Worm (Caenorhabditis elegans) whole organism, L4 larva: ENCODE data around the gene srx-50.

Experiments
- F10B5.3 ChIP-seq: sonication (generic microtip); optimal IDR thresholded peaks from 2 replicates; lab custom pipeline; 2016; ENCODE audit warnings: mild to moderate bottlenecking, missing genetic modification characterization, missing compliant biosample characterization
- T26A8.4 ChIP-seq: fragments of 200-800 bp; sonication (Bioruptor generic); IDR thresholded peaks from 2 replicates; pipeline ENCODE4 v1.3.6; 2022; ENCODE audit warnings: missing genetic modification characterization, missing compliant biosample characterization
- Y48G9A.11 ChIP-seq: fragments of 200-800 bp; sonication (Bioruptor generic); IDR thresholded peaks from 2 replicates; pipeline ENCODE4 v1.3.6; 2022; ENCODE audit warnings: missing genetic modification reagents, missing genetic modification characterization, missing compliant biosample characterization
- ZK546.5 ChIP-seq, 2 experiments: sonication (generic microtip); optimal IDR thresholded peaks; 2 replicates each; lab custom pipeline; 2017; ENCODE audit warnings: missing biosample characterization in 2 of 2, missing genetic modification characterization in 2 of 2
- aha-1 ChIP-seq: fragments of 150-350 bp; peaks from one replicate; lab custom pipeline; 2014; ENCODE audit warnings: missing biosample characterization, missing genetic modification characterization
- arid-1 ChIP-seq: fragments of 200-800 bp; sonication (Bioruptor generic); conservative IDR thresholded peaks from 2 replicates; pipeline ENCODE4 v1.3.6; 2022; ENCODE audit warnings: missing genetic modification reagents, missing genetic modification characterization, missing compliant biosample characterization
- ceh-20 ChIP-seq: fragments of 200-800 bp; sonication (Bioruptor generic); IDR thresholded peaks from 2 replicates; pipeline ENCODE4 v1.3.6; 2022; ENCODE audit warnings: missing genetic modification reagents, missing genetic modification characterization, missing compliant biosample characterization
- ceh-32 ChIP-seq: sonication (generic microtip); optimal IDR thresholded peaks from 2 replicates; lab custom pipeline; 2016; ENCODE audit warnings: mild to moderate bottlenecking, missing genetic modification characterization, missing compliant biosample characterization; ENCODE audit not compliant: poor library complexity
- ceh-62 ChIP-seq: sonication (generic microtip); optimal IDR thresholded peaks from 2 replicates; lab custom pipeline; 2017; ENCODE audit warnings: missing biosample characterization, missing genetic modification characterization
- ctbp-1 ChIP-seq: fragments of 200-800 bp; sonication (Bioruptor generic); IDR thresholded peaks from 2 replicates; pipeline ENCODE4 v1.3.6; 2022; ENCODE audit warnings: missing genetic modification reagents, missing genetic modification characterization, missing compliant biosample characterization
- daf-12 ChIP-seq: fragments of 150-350 bp; optimal IDR thresholded peaks from 2 replicates; lab custom pipeline; 2014; ENCODE audit warnings: missing biosample characterization, missing genetic modification reagents, missing genetic modification characterization
- daf-19 ChIP-seq: fragments of 200-800 bp; sonication (Bioruptor generic); conservative IDR thresholded peaks from 2 replicates; pipeline ENCODE4 v1.3.6; 2022; ENCODE audit warnings: missing genetic modification characterization, missing compliant biosample characterization
- duxl-1 ChIP-seq: sonication (generic microtip); optimal IDR thresholded peaks from 2 replicates; lab custom pipeline; 2016; ENCODE audit warnings: mild to moderate bottlenecking, missing genetic modification characterization, moderate library complexity, missing compliant biosample characterization; ENCODE audit not compliant: poor library complexity
- dve-1 ChIP-seq: sonication (generic microtip); optimal IDR thresholded peaks from 2 replicates; lab custom pipeline; 2017; ENCODE audit warnings: antibody characterized with exemption, mild to moderate bottlenecking, missing genetic modification characterization, missing compliant biosample characterization; ENCODE audit not compliant: insufficient read depth
- fkh-10 ChIP-seq: fragments of 150-350 bp; optimal IDR thresholded peaks from 2 replicates; lab custom pipeline; 2014; ENCODE audit warnings: missing biosample characterization, missing genetic modification reagents, missing genetic modification characterization
- fos-1 ChIP-seq: fragments of 150-350 bp; optimal IDR thresholded peaks from 2 replicates; lab custom pipeline; 2014; ENCODE audit warnings: missing biosample characterization, missing genetic modification characterization
- hlh-11 ChIP-seq: fragments of 200-800 bp; sonication (Bioruptor generic); optimal IDR thresholded peaks from 2 replicates; lab custom pipeline; 2018; ENCODE audit warnings: mild to moderate bottlenecking, missing genetic modification characterization, missing compliant biosample characterization
- jun-1 ChIP-seq: fragments of 150-350 bp; optimal IDR thresholded peaks from 2 replicates; lab custom pipeline; 2014; ENCODE audit warnings: missing biosample characterization, missing genetic modification reagents, missing genetic modification characterization
- lin-13 ChIP-seq: fragments of 150-350 bp; optimal IDR thresholded peaks from 2 replicates; lab custom pipeline; 2014; ENCODE audit warnings: missing biosample characterization, missing genetic modification reagents, missing genetic modification characterization
- lin-15B ChIP-seq: fragments of 150-350 bp; sonication (generic microtip); optimal IDR thresholded peaks from 3 replicates; lab custom pipeline; 2014; ENCODE audit warnings: missing biosample characterization, missing genetic modification characterization
- lin-38 ChIP-seq: fragments of 200-800 bp; sonication (Bioruptor generic); IDR thresholded peaks from 2 replicates; pipeline ENCODE4 v1.3.6; 2022; ENCODE audit warnings: missing genetic modification reagents, missing genetic modification characterization, missing compliant biosample characterization
- lin-39 ChIP-seq: fragments of 150-350 bp; optimal IDR thresholded peaks from 2 replicates; lab custom pipeline; 2014; ENCODE audit warnings: missing biosample characterization, missing genetic modification reagents, missing genetic modification characterization
- lsy-2 ChIP-seq, 2 experiments: fragments of 150-350 bp in 1 of 2; sonication (generic microtip) in 1 of 2; optimal IDR thresholded peaks; 2 replicates each; lab custom pipeline; 2014 to 2017; ENCODE audit warnings: missing biosample characterization in 2 of 2, missing genetic modification characterization in 2 of 2
- nhr-10 ChIP-seq: fragments of 150-350 bp; optimal IDR thresholded peaks from 2 replicates; lab custom pipeline; 2014; ENCODE audit warnings: missing biosample characterization, missing genetic modification characterization
- nhr-11 ChIP-seq: fragments of 150-350 bp; optimal IDR thresholded peaks from 2 replicates; lab custom pipeline; 2014; ENCODE audit warnings: missing biosample characterization, missing genetic modification characterization
- nhr-237 ChIP-seq: sonication (generic microtip); optimal IDR thresholded peaks from 2 replicates; lab custom pipeline; 2017; ENCODE audit warnings: missing biosample characterization, missing genetic modification characterization
- nhr-28 ChIP-seq: fragments of 150-350 bp; optimal IDR thresholded peaks from 2 replicates; lab custom pipeline; 2014; ENCODE audit warnings: missing biosample characterization, missing genetic modification characterization
- nhr-42 ChIP-seq: fragments of 200-800 bp; sonication (Bioruptor generic); IDR thresholded peaks from 2 replicates; pipeline ENCODE4 v1.3.6; 2022; ENCODE audit warnings: missing genetic modification characterization, missing compliant biosample characterization
- saeg-2 ChIP-seq: fragments of 200-800 bp; sonication (Bioruptor generic); IDR thresholded peaks from 2 replicates; pipeline ENCODE4 v1.3.6; 2022; ENCODE audit warnings: missing genetic modification reagents, missing genetic modification characterization, missing compliant biosample characterization
- snpc-1.2 ChIP-seq: fragments of 200-800 bp; sonication (Bioruptor generic); IDR thresholded peaks from 2 replicates; pipeline ENCODE4 v1.3.6; 2022; ENCODE audit warnings: missing genetic modification reagents, missing genetic modification characterization, missing compliant biosample characterization
- spr-1 ChIP-seq: sonication (generic microtip); optimal IDR thresholded peaks from 2 replicates; lab custom pipeline; 2016; ENCODE audit warnings: mild to moderate bottlenecking, missing genetic modification characterization, missing compliant biosample characterization
- spr-3 ChIP-seq: fragments of 200-800 bp; sonication (Bioruptor generic); optimal IDR thresholded peaks from 2 replicates; lab custom pipeline; 2018; ENCODE audit warnings: mild to moderate bottlenecking, missing genetic modification characterization, missing compliant biosample characterization
- unc-130 ChIP-seq: sonication (generic microtip); optimal IDR thresholded peaks from 2 replicates; lab custom pipeline; 2016; ENCODE audit warnings: missing genetic modification reagents, missing genetic modification characterization, missing compliant biosample characterization
- unc-62 ChIP-seq, 3 experiments: fragments of 150-350 bp in 1 of 3; sonication (generic microtip); optimal IDR thresholded peaks in 2 of 3; peaks in 1 of 3; 1 replicate in 1 of 3; 2 replicates in 2 of 3; lab custom pipeline; 2014 to 2017; ENCODE audit warnings: missing biosample characterization in 3 of 3, missing genetic modification characterization in 3 of 3, missing genetic modification reagents in 3 of 3, missing genotype in 1 of 3
- zag-1 ChIP-seq: fragments of 150-350 bp; optimal IDR thresholded peaks from 2 replicates; lab custom pipeline; 2014; ENCODE audit warnings: missing biosample characterization, missing genetic modification characterization
- zfp-2 ChIP-seq: sonication (generic microtip); optimal IDR thresholded peaks from 2 replicates; lab custom pipeline; 2016; ENCODE audit warnings: mild to moderate bottlenecking, missing genetic modification characterization, missing compliant biosample characterization
- zip-11 ChIP-seq: fragments of 200-800 bp; sonication (Bioruptor generic); IDR thresholded peaks from 2 replicates; pipeline ENCODE4 v1.3.6; 2022; ENCODE audit warnings: missing genetic modification characterization, missing compliant biosample characterization

Gene srx-50

ce11 chrIV:7051515-7051914 lies 6.3 kb upstream of the srx-50 start (continued):
- TF ChIP-seq fos-1 (tag; lab: Kevin White, UChicago), result no peak
- TF ChIP-seq lin-15B (tag; lab: Kevin White, UChicago), result no peak
- no peak for TF ChIP-seq zfp-2 (tag; lab: Kevin White, UChicago)
- TF ChIP-seq T26A8.4, result no peak; the same call in 1 of the 2 replicates
- TF ChIP-seq nhr-237 (tag; lab: Kevin White, UChicago), result no peak
- TF ChIP-seq lin-39 (tag; lab: Kevin White, UChicago), result no peak

- no peak for TF ChIP-seq daf-12
- no peak for TF ChIP-seq nhr-11 (tag; lab: Kevin White, UChicago)
- TF ChIP-seq Y48G9A.11 (GFP tag; lab: Robert Waterston, UW), result no peak
- no peak for TF ChIP-seq saeg-2 (GFP tag; lab: Robert Waterston, UW)
- TF ChIP-seq lin-38 (GFP tag; lab: Robert Waterston, UW), result no peak
- TF ChIP-seq nhr-10 (tag; lab: Kevin White, UChicago), result no peak
- TF ChIP-seq lsy-2 (tag; optimal IDR thresholded peaks at IDR 0.05; lab: Kevin White, UChicago), result no peak
- no peak for TF ChIP-seq zip-11 (GFP tag; lab: Robert Waterston, UW)
- TF ChIP-seq unc-130 (GFP tag; lab: Kevin White, UChicago), result no peak
- no peak for TF ChIP-seq jun-1 (tag; lab: Kevin White, UChicago)
- no peak for TF ChIP-seq nhr-42 (GFP tag; lab: Robert Waterston, UW)
- TF ChIP-seq ZK546.5 (tag; optimal IDR thresholded peaks at IDR 0.05; lab: Kevin White, UChicago), result no peak
- TF ChIP-seq fos-1 (tag; lab: Kevin White, UChicago), result no peak
Measured at ce11 chrIV:7052135-7052534, 5.6 kb upstream of the srx-50 start.

ce11 chrIV:7062697-7063096 lies 4.9 kb downstream of the srx-50 start:
- TF ChIP-seq aha-1 (tag; lab: Kevin White, UChicago) (peak; percentile 90), Y48G9A.11 (GFP tag; lab: Robert Waterston, UW) (no peak)

- TF ChIP-seq spr-3, result no peak
Measured at ce11 chrIV:7065022-7065421, 7.2 kb downstream of the srx-50 start, which contains the start of gene Y43B11AL.1. TSS of gene Y43B11AL.1 (plus strand) at chrIV:7065322.

ce11 chrIV:7067446-7067845 lies 9.7 kb downstream of the srx-50 start:
- TF ChIP-seq unc-62 (GFP tag; optimal IDR thresholded peaks at IDR 0.05 in 1 of 2; lab: Kevin White, UChicago) (peak in 1 of 2 experiments; percentile 93), unc-62 (tag; optimal IDR thresholded peaks at IDR 0.05; lab: Kevin White, UChicago) (no peak), fkh-10 (GFP tag; lab: Kevin White, UChicago) (no peak)

- TF ChIP-seq arid-1 (GFP tag; lab: Robert Waterston, UW), result no peak
- TF ChIP-seq T26A8.4, result no peak
- TF ChIP-seq snpc-1.2 (GFP tag; lab: Robert Waterston, UW), result no peak
- TF ChIP-seq ctbp-1, result no peak
- TF ChIP-seq F10B5.3 (tag; lab: Kevin White, UChicago), result no peak
- TF ChIP-seq hlh-11 (tag; lab: Kevin White, UChicago), result no peak
- no peak for TF ChIP-seq ceh-20 (GFP tag; lab: Robert Waterston, UW)
- TF ChIP-seq lin-13 (GFP tag; lab: Kevin White, UChicago), result no peak
- TF ChIP-seq daf-19, result no peak
- no peak for TF ChIP-seq zag-1 (tag; lab: Kevin White, UChicago)
- TF ChIP-seq duxl-1 (tag; lab: Kevin White, UChicago), result no peak
- TF ChIP-seq ceh-32, result no peak
- TF ChIP-seq dve-1 (tag; lab: Kevin White, UChicago), result no peak
- TF ChIP-seq spr-1 (tag; lab: Kevin White, UChicago), result no peak
- no peak for TF ChIP-seq ceh-62
- TF ChIP-seq nhr-28, result no peak
Measured at ce11 chrIV:7072110-7072509, 14.3 kb downstream of the srx-50 start, which contains the start of gene srg-48. TSS of gene srg-48 (plus strand) at chrIV:7072410.
